Fruit fly (Drosophila melanogaster) whole organism, larva: ENCODE data around the gene CG10638.
A peak's percentile ranks its signal among the peaks of the same experiment; 100 is the strongest.

Source experiments
- noc ChIP-seq: fragments of 200-800 bp; sonication (Bioruptor generic); optimal IDR thresholded peaks from 3 replicates; lab custom pipeline; 2019; ENCODE audit warnings: missing biosample characterization, mild to moderate bottlenecking, missing genetic modification characterization, moderate library complexity

CG10638 gene

DNA sequence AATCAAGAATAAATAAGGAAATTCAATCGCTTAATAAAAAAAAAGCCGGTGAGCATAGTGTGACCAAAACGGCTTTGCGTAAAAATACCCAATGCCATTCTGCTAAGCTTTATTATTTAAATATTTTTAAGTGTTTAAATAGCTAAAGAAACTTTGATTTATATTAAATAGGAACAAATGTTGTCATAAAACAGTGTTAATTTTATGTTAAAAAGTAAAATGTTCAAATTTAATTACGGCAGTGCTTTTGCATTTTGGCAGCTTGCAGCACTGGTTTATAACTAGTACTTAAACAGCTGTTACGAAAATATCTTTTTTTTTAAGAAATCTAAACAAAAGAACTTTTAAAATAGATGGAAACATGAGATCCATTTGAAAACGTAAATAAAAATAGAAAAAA, at the start of gene CG10638, which contains the start of gene CG10681:
Gene CG10638 (minus strand): TSS at position 63 of the 400 bp plus-strand sequence.
Gene CG10681 (plus strand): TSS at position 265 of the 400 bp plus-strand sequence.
- TF ChIP-seq noc (tag; lab: Kevin White, UChicago), result no peak

DNA sequence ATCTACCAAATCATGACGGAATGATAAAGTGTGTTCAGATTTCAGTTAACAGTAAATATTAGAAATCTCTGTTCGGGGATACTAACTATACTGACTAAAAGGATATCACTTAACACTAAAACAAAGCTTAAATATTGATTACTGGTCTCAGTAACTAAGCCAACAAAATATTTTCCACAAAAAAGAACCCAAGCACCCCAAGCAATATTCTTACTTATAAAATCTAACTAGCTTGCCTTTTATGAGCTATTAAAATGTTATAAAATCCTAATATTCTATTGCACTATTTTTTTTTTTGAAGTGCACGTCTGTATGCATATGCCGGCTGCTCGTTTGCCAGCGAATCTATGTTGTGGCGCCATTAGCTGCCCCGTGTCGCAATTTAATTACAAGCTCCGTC, 48.4 kb upstream of the CG10638 start:
- no peak for TF ChIP-seq noc (tag; lab: Kevin White, UChicago)

DNA sequence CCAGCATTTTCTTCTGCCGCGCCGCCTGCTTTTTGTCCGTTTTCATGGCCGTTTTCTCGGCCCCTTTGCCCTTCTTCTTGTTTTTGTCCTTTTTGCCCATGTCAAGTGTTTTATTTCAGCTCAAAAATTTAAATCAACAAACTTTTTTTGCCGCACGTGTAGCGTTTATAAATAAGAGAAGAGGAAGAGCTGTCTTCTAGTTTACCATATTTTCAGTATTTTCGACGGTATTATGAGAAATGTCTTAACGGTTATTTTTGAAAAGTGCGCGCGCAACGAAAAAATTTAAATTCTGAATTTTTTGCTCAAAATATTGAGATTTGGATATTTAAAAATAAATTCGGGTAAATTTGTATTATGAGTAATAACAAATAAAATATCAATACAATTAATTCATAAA, 36.0 kb upstream of the CG10638 start, which contains the start of gene CG4069:
Gene CG4069 (minus strand): TSS at position 193 of the 400 bp plus-strand sequence.
- TF ChIP-seq noc (tag; lab: Kevin White, UChicago), result no peak

DNA sequence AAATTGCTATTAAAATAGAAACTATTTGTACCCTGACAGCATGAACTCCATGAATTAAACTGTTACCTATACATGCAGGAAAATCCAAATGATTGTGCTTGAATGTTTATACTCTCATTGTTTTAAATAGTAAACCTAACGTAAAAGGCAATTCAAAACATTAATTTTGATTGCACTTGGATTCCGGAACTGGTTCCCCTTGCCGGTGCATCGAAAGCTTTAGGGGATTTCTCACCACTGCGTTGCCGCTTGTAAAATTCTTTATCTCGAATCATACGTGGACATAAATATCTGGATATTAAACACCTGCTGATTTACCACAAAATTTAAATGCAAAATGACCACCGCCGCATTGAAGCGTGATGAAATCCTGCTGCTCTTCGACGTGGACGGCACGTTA, 33.2 kb upstream of the CG10638 start, which contains the start of gene Pmm2:
Gene Pmm2 (plus strand): TSS at position 273 of the 400 bp plus-strand sequence.
- TF ChIP-seq noc (tag; lab: Kevin White, UChicago), result no peak

DNA sequence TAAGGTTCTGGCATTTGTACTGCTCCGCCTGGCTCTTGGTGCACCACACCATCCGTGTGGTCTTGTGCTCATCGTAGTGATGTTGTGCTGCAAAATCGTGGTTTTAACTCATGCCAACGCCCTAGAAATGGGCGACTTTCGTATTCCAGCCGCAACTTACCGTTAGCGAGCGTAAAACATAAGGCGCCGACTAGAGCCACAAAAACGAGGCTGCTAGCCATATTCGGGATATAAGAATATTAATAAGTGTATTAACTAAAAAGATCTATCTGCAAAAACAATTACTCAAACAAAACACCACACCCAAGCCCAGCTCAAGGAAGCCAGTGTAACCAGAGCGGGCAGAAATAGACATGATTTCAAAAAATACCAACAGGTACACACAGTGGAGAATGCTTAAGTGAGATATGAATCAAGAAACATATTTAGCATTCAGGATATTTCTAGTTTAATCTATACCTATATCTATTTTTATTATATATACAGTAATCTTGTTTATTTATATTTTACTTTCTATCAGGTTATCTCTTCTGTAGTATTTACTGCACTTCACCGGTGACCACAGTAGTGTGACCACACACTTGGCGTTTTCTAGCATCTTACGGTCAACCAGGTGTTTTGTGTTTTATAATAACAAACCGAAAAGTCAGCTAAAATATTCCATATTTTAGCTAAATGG, 32.4 kb upstream of the CG10638 start, which contains the start of the genes Tsf2 and CG34242:
Gene Tsf2 (minus strand): TSS at position 333 of the 679 bp plus-strand sequence.
Gene CG34242 (plus strand): TSS at position 605 of the 679 bp plus-strand sequence.
- no peak for TF ChIP-seq noc (tag; lab: Kevin White, UChicago)

DNA sequence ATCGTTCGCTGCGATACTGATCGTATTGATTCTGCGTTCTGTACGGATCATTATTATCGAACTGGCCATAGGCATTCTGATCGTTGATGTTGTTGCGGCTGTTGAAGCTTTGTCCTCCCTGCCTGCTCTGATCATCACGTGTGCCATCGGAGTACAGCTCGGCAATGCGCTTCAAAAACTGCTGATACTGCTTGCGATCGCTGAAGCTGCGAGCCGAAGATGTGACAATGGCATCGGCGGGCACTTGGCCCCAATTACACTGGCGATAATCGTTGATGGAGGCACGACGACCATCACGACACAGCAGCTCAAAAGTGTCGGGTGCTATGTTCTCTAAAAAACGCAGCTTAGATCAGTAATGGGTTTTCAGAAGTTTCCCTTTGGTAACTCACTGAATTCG, 31.1 kb upstream of the CG10638 start:
- no peak for TF ChIP-seq noc (tag; lab: Kevin White, UChicago)

DNA sequence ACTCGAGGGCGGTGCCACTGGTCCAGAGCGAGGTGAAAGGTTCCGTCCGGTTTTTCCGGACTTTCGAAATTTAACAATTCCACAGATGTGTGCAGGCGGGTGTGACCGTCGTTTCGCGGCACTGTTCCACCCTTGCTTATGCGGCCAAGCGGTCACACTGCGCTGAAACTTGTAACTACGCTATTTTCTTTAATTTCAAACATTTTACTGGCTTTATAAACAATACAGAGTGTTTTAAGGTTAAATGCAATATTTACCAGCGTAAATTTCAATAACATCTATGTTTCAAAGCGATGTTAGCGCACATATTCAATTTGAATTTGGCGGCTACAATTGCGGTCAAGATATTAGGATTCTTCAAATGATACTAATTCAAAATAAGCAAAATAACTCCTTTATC, 28.9 kb upstream of the CG10638 start, which contains the start of gene nst:
Gene nst (minus strand): TSS at position 128 of the 400 bp plus-strand sequence.
- TF ChIP-seq noc (tag; lab: Kevin White, UChicago), result no peak

DNA sequence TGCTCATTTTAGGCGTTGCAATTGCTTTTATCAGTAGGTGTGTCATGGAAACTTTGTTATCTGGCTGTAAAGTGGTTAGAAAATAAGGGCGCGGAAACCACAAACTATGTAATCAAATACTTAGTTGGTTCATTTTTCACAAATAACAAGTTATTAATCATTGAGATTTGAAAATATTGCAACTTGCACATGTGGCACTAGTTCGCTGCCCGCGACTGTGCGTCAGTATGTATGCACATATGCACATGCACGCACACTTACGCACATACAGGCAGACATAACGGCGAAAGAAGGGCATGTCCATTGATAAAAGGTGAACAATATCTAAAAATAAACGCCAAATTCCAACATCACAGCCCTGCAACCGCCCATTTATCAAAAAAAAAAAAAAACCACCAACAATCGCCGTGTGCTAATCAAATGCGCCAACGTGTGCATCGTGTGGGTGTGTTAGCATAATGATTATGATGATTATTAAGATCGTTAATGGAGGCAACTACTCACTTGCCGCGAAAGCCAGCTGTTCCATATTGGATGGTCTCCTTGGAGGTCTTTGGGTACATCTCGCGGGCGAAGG, 28.4 kb upstream of the CG10638 start:
- no peak for TF ChIP-seq noc (tag; lab: Kevin White, UChicago)

DNA sequence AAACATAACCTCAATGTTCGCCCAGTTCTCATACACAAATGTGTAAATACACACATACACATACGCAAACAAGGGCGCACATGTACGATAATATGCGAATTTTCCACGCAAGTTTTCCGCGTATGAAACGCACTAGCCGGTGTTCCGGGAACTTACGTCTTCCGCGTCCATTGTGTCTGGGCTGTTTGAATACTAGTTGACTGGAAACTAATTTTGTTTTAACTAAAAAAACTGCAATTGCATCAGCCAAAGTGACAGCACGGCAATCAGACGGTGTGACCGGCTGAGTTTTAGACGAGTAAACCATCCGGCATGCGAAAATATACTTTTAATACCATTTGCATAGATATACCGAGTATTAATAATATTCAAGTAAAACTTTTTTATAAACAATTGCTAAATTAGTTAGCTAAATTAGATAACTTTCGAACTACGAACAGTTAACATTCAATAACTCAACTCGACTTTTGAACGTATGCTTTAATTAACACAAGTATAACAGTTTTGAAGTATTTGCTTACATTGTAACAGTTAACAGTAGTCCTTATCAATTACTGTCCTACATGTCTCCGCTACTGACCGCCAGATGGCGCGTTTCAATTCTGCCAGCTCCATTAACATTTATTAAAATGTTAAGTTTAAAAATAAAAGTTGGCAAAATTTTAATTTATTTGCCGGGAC, 25.5 kb upstream of the CG10638 start, which contains the start of gene eIF2beta:
Gene eIF2beta (minus strand): TSS at position 299 of the 681 bp plus-strand sequence.
- peak; percentile 28 for TF ChIP-seq noc (tag; lab: Kevin White, UChicago)

DNA sequence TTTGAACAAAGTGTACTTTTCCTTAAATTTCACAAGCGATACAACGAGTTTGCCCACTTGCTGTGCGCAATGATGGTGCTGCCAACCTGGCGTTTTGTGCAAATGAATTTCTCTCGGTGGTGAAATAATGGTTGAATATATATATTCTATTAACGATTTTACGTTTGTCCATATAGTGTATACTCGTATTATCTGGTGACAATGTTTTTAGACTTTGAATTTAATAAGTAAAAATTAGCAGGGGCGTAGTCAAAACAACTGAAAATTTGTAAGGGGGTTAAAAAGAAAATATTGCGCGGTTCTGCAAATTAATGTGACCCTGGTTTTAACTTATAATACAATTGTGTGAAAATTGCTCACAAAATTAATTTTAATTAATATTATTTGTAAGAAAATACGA, 22.8 kb upstream of the CG10638 start, which contains the start of the genes ver and Gcn5:
Gene ver (plus strand): TSS at position 47 of the 400 bp plus-strand sequence.
Gene Gcn5 (minus strand): TSS at position 74 of the 400 bp plus-strand sequence.
- peak; percentile 94 for TF ChIP-seq noc (tag; lab: Kevin White, UChicago)

DNA sequence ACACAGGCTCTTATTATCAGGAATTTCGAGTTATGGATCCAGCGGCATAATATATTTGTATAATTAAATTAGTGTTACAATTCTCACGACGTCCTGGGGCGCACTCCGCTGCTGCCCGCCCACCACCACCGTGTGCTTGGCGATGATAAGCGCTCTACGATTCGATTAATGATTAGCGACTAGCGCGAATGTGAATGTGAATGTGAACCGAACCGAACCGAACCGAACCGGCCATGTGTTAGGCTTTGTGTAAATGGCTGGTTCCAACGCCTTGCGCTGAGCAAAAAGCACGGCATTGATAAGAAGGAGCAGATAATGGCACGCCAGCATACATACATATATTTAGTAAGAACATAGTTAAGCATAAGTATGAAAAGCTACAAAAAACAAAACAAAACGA, 18.2 kb upstream of the CG10638 start:
- TF ChIP-seq noc (tag; lab: Kevin White, UChicago), result no peak

DNA sequence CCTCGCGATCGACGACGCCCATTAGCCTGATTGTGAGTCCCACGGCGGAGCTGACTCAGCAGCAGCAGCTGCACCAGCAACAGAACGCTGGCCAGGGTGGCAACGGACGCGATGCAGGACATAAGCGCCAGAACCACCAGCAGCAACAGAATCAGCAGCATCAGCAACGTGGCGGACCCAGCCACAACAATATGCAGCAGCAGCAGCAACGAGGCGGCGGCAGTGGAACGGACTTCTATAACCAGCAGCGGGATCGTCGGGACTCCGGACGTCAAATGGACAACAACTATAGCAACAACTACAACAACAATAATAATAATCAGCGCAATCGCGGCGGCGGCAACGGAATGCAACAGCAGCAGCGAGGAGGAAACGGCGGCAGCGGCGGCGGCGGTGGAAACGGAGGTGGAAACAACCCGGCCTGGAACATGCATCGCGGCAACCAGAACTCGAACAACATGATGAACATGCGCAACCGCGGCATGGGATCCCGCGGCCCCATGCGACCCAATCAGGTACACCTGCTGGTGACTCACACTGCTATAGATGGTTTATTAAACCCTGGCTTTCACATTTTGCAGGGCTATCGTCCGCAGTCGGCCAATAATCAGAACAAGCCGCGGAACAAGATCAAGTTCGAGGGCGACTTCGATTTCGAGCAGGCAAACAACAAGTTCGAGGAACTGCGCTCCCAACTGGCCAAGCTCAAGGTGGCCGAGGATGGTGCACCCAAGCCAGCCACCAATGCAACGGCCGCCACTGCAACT, 16.5 kb upstream of the CG10638 start:
- TF ChIP-seq noc (tag; lab: Kevin White, UChicago), result no peak

DNA sequence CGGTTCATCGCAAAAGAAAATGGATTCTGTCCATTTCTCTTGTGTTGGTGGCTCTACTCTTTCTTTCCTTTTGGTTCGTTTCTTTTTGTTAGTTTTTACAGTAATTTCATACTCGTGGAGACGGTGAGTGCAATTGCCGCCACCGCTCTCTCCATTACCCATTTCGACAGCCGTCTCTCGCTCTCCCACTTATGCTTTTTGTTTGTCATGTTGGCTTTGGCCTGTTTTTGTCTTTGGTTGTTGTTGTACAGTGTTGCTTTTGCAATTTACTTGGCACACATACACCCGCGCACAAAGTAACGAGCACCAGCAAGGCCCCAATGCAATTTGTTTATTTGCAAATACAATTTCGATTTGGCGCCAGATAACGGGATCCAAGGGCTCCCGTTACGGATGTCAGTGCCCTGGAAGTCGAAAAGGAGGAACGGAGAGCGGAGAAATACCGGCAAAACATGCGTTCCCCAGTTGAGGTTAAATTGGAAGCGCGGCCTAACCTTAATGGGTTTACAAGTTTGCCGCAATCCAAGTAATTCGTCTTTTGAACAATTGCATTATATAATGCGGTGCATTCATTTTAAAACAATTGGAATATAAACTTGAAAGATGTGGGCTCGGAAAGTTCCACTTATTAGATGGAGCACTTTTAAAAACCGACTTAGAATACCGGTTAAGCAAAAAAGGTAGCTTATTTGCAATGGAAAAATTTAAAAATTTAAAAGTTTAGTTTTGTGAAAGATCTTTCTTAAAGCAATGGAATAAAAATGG, 14.8 kb upstream of the CG10638 start:
- TF ChIP-seq noc (tag; lab: Kevin White, UChicago), result no peak

DNA sequence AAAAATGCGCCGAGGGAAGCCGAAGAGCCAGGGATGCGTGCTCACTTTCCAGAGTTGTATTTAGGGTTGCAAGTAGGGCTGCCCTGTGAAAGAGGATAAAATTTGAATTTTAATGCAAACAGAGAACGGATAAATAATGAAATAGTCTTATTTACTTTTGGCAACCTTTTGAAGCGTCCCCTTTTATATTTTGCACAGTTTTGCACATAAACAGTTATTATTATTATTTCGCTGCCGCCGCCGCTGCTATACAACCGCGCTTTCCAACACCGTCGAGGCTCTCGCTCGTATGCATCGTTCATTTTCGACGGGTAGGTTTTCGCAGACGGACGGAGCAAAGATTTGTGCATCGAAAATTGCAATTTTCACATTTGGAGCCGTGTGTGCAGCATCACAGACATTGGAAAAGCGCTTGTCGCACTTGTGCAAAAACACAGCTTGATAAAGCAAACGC, 13.7 kb upstream of the CG10638 start, which contains the start of the genes sti and tral:
Gene sti (minus strand): TSS at position 54 of the 454 bp plus-strand sequence.
Gene tral (plus strand): TSS at position 298 of the 454 bp plus-strand sequence.
- peak; percentile 78 for TF ChIP-seq noc (tag; lab: Kevin White, UChicago)
